Worm (Caenorhabditis elegans) whole organism, young adult: ENCODE data around the gene lex-1.
A peak's percentile ranks its signal among the peaks of the same experiment; 100 is the strongest.

ENCODE experiments used
- C17E4.6 ChIP-seq: fragments of 200-800 bp; sonication (Bioruptor generic); IDR thresholded peaks from 2 replicates; pipeline ENCODE4 v1.3.6; 2022; ENCODE audit warnings: missing genetic modification reagents, missing genetic modification characterization, missing compliant biosample characterization
- D2030.7 ChIP-seq: fragments of 200-800 bp; sonication (Bioruptor generic); IDR thresholded peaks from 2 replicates; pipeline ENCODE4 v1.3.6; 2022; ENCODE audit warnings: missing genetic modification reagents, missing genetic modification characterization, missing compliant biosample characterization
- F10E7.11 ChIP-seq: sonication (generic microtip); optimal IDR thresholded peaks from 2 replicates; lab custom pipeline; 2017; ENCODE audit warnings: mild to moderate bottlenecking, missing genetic modification characterization, moderate library complexity, missing compliant biosample characterization
- F23B12.7 ChIP-seq: sonication (generic microtip); optimal IDR thresholded peaks from 2 replicates; lab custom pipeline; 2017; ENCODE audit warnings: missing genetic modification characterization, mild to moderate bottlenecking, missing compliant biosample characterization, antibody characterized with exemption, moderate library complexity; ENCODE audit not compliant: insufficient read depth
- F33H1.4 ChIP-seq: fragments of 200-800 bp; sonication (Bioruptor generic); IDR thresholded peaks from 2 replicates; pipeline ENCODE4 v1.3.6; 2022; ENCODE audit warnings: missing genetic modification reagents, missing genetic modification characterization, missing compliant biosample characterization
- F39B2.1 ChIP-seq: fragments of 200-800 bp; sonication (Bioruptor generic); IDR thresholded peaks from 2 replicates; pipeline ENCODE4 v1.3.6; 2022; ENCODE audit warnings: missing genetic modification reagents, missing genetic modification characterization, missing compliant biosample characterization
- F49E8.2 ChIP-seq: sonication (generic microtip); optimal IDR thresholded peaks from 3 replicates; lab custom pipeline; 2017; ENCODE audit warnings: missing genetic modification characterization, mild to moderate bottlenecking, missing compliant biosample characterization, antibody characterized with exemption, moderate library complexity; ENCODE audit not compliant: insufficient read depth
- K11D2.4 ChIP-seq: fragments of 200-800 bp; sonication (Bioruptor generic); IDR thresholded peaks from 2 replicates; pipeline ENCODE4 v1.3.6; 2022; ENCODE audit warnings: missing genetic modification reagents, missing genetic modification characterization, missing compliant biosample characterization
- Y53F4B.3 ChIP-seq: fragments of 200-800 bp; sonication (Bioruptor generic); IDR thresholded peaks from 2 replicates; pipeline ENCODE4 v1.3.6; 2022; ENCODE audit warnings: missing genetic modification reagents, missing genetic modification characterization, missing compliant biosample characterization
- Y56A3A.18 ChIP-seq: fragments of 200-800 bp; sonication (Bioruptor generic); IDR thresholded peaks from 2 replicates; pipeline ENCODE4 v1.3.6; 2022; ENCODE audit warnings: missing genetic modification reagents, missing genetic modification characterization, missing compliant biosample characterization
- Y67H2A.10 ChIP-seq: fragments of 200-800 bp; sonication (Bioruptor generic); conservative IDR thresholded peaks from 2 replicates; pipeline ENCODE4 v1.3.6; 2022; ENCODE audit warnings: missing genetic modification reagents, missing genetic modification characterization, missing compliant biosample characterization
- Y79H2A.3 ChIP-seq: fragments of 200-800 bp; sonication (Bioruptor generic); conservative IDR thresholded peaks from 2 replicates; pipeline ENCODE4 v1.3.6; 2022; ENCODE audit warnings: missing genetic modification reagents, missing genetic modification characterization, missing compliant biosample characterization
- athp-1 ChIP-seq: sonication (generic microtip); optimal IDR thresholded peaks from 2 replicates; lab custom pipeline; 2017; ENCODE audit warnings: mild to moderate bottlenecking, missing genetic modification characterization, missing compliant biosample characterization
- cebp-1 ChIP-seq, 2 experiments: fragments of 200-800 bp in 1 of 2; sonication (Bioruptor generic) in 1 of 2; sonication (generic microtip) in 1 of 2; IDR thresholded peaks in 1 of 2; optimal IDR thresholded peaks in 1 of 2; 2 replicates each; pipeline versions ENCODE4 v1.3.6 to Lab custom; 2017 to 2022; ENCODE audit warnings: missing compliant biosample characterization in 2 of 2, missing genetic modification characterization in 2 of 2, mild to moderate bottlenecking in 1 of 2, missing genetic modification reagents in 1 of 2, moderate library complexity in 1 of 2
- cebp-2 ChIP-seq: fragments of 200-800 bp; sonication (Bioruptor generic); IDR thresholded peaks from 2 replicates; pipeline ENCODE4 v1.3.6; 2022; ENCODE audit warnings: missing genetic modification characterization, missing compliant biosample characterization
- die-1 ChIP-seq: sonication (generic microtip); optimal IDR thresholded peaks from 2 replicates; lab custom pipeline; 2016; ENCODE audit warnings: missing genotype, mild to moderate bottlenecking, missing genetic modification characterization, missing compliant biosample characterization
- ekl-4 ChIP-seq: fragments of 200-800 bp; sonication (Bioruptor generic); IDR thresholded peaks from 2 replicates; pipeline ENCODE4 v1.3.6; 2022; ENCODE audit warnings: missing genetic modification reagents, missing genetic modification characterization, missing compliant biosample characterization
- him-1 ChIP-seq: sonication (generic microtip); optimal IDR thresholded peaks from 2 replicates; lab custom pipeline; 2016; ENCODE audit warnings: missing genotype, missing genetic modification reagents, missing genetic modification characterization, missing compliant biosample characterization
- lin-35 ChIP-seq, 3 experiments: fragments of 150-350 bp in 2 of 3; sonication (generic microtip) in 1 of 3; optimal IDR thresholded peaks; 2 replicates each; lab custom pipeline; 2014 to 2018; ENCODE audit warnings: missing biosample characterization in 3 of 3, missing genetic modification characterization in 3 of 3, missing genetic modification reagents in 3 of 3
- lin-40 ChIP-seq: sonication (generic microtip); optimal IDR thresholded peaks from 2 replicates; lab custom pipeline; 2016; ENCODE audit warnings: missing genetic modification characterization, mild to moderate bottlenecking, missing compliant biosample characterization, missing genotype, missing genetic modification reagents
- lsl-1 ChIP-seq: fragments of 200-800 bp; sonication (Bioruptor generic); optimal IDR thresholded peaks from 2 replicates; lab custom pipeline; 2018; ENCODE audit warnings: mild to moderate bottlenecking, missing genetic modification characterization, moderate library complexity, missing compliant biosample characterization
- madf-10 ChIP-seq: sonication (generic microtip); optimal IDR thresholded peaks from 2 replicates; lab custom pipeline; 2016; ENCODE audit warnings: mild to moderate bottlenecking, missing genetic modification characterization, missing compliant biosample characterization
- madf-3 ChIP-seq: fragments of 200-800 bp; sonication (Bioruptor generic); IDR thresholded peaks from 2 replicates; pipeline ENCODE4 v1.3.6; 2022; ENCODE audit warnings: missing genetic modification reagents, missing genetic modification characterization, missing compliant biosample characterization
- madf-6 ChIP-seq: fragments of 200-800 bp; sonication (Bioruptor generic); IDR thresholded peaks from 2 replicates; pipeline ENCODE4 v1.3.6; 2022; ENCODE audit warnings: missing genetic modification reagents, missing genetic modification characterization, missing compliant biosample characterization
- madf-8 ChIP-seq: fragments of 200-800 bp; sonication (Bioruptor generic); conservative IDR thresholded peaks from 2 replicates; pipeline ENCODE4 v1.3.6; 2022; ENCODE audit warnings: missing genetic modification reagents, missing genetic modification characterization, missing compliant biosample characterization
- nfyb-1 ChIP-seq: fragments of 200-800 bp; sonication (Bioruptor generic); IDR thresholded peaks from 2 replicates; pipeline ENCODE4 v1.3.6; 2022; ENCODE audit warnings: missing genetic modification reagents, missing genetic modification characterization, missing compliant biosample characterization
- rec-8 ChIP-seq, 2 experiments: sonication (generic microtip); optimal IDR thresholded peaks; 2 replicates each; lab custom pipeline; 2016; ENCODE audit warnings: mild to moderate bottlenecking in 2 of 2, missing genetic modification characterization in 2 of 2, missing genetic modification reagents in 2 of 2, missing genotype in 2 of 2, missing biosample characterization in 1 of 2, missing compliant biosample characterization in 1 of 2, moderate library complexity in 1 of 2
- snpc-1.1 ChIP-seq: sonication (generic microtip); optimal IDR thresholded peaks from 2 replicates; lab custom pipeline; 2017; ENCODE audit warnings: missing genetic modification characterization, mild to moderate bottlenecking, missing compliant biosample characterization, antibody characterized with exemption, moderate library complexity, missing genotype, missing genetic modification reagents; ENCODE audit not compliant: insufficient read depth
- tbp1 ChIP-seq: fragments of 200-800 bp; sonication (Bioruptor generic); optimal IDR thresholded peaks from 2 replicates; lab custom pipeline; 2018; ENCODE audit warnings: mild to moderate bottlenecking, missing genetic modification characterization, missing compliant biosample characterization
- xnd-1 ChIP-seq: sonication (generic microtip); optimal IDR thresholded peaks from 2 replicates; lab custom pipeline; 2016; ENCODE audit warnings: missing genotype, missing genetic modification reagents, missing genetic modification characterization, missing compliant biosample characterization
- zfh-2 ChIP-seq: fragments of 200-800 bp; sonication (Bioruptor generic); conservative IDR thresholded peaks from 2 replicates; pipeline ENCODE4 v1.3.6; 2022; ENCODE audit warnings: missing genetic modification reagents, missing genetic modification characterization, missing compliant biosample characterization
- ztf-22 ChIP-seq: fragments of 200-800 bp; sonication (Bioruptor generic); optimal IDR thresholded peaks from 2 replicates; lab custom pipeline; 2018; ENCODE audit warnings: mild to moderate bottlenecking, missing genetic modification characterization, moderate library complexity, missing compliant biosample characterization

The lex-1 gene

DNA sequence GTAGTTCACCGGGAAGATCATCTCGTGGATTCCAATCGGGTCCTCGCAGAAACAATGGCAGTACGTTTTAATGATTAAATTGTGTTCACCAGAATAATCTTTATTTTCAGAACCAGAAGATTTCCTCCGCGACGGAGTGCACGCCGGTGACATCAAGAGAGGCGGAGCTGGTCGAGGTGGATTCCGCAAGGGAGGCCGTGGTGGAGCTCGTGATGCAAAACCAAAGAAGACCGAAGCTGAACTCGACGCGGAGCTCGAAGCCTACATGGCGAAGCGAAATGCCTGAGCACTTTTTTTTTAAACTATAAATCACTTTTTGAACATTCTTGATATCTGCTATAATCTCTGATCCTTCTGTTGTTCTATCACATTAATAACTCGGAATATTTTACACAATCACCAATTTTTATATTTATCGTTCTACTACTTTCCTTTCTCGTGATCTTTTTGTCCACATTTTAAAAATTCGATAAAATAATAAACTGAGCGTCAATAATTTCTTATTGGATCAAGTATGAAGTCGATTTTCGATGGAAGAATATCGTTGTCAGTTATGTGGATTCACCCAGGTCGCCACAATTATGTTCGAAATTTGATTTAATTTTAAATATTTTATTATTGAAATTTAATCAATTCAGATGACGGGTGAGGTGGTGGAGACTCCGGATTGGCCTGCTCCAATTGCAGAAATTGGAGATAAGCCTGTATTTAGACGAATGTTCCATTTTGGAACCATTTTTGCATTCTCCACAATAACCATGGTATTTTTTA is 45.2 kb downstream of the lex-1 start, which contains the start of gene dhhc-6 (continued):
- TF ChIP-seq rec-8 (tag; optimal IDR thresholded peaks at IDR 0.05; lab: Kevin White, UChicago) (no peak), madf-10 (no peak), F49E8.2 (tag; lab: Kevin White, UChicago) (no peak), zfh-2 (peak; percentile 70), F39B2.1 (GFP tag; lab: Robert Waterston, UW) (no peak), F10E7.11 (tag; lab: Kevin White, UChicago) (no peak), Y56A3A.18 (GFP tag; lab: Robert Waterston, UW) (no peak), Y67H2A.10 (no peak), K11D2.4 (GFP tag; lab: Robert Waterston, UW) (no peak), lin-35 (GFP tag; optimal IDR thresholded peaks at IDR 0.05; lab: Kevin White, UChicago) (no peak)

DNA sequence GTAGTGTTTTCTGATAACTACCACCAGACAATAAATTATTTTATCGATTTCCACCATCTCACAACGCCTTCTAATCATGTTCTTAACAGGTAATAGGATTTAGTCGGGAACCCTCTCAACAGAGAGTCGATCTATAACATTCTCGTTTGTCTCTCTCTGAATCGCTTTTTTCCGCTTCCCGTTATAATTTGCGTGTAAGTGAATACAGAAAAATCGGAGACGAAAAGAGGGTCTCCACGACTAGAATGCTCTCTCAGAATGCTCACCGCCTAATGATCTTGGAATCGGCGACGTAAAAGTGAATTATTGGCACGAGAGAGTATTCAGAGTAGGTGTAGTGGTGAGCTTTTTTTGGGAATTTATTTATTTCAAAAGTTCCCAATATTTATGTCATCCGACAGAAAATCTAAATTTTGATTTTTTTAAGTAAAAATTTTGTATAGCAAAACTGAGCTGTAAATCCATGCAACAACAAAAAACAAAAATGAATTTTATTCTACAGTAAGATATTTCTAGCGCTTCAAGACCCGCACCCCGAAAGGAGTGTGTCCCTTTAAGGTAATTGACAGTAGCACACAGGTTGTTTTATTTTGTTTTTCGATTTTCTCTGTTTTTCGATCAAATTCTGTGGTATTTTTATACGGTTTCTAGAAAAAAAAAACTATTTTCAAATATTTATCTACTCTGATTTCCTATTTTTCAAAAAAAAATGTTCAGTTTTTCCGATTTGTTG is 47.6 kb downstream of the lex-1 start:
- TF ChIP-seq F23B12.7 (tag; lab: Kevin White, UChicago), result no peak
- peak; percentile 67 for TF ChIP-seq xnd-1 (tag; lab: Kevin White, UChicago)
- TF ChIP-seq Y79H2A.3 (GFP tag; lab: Robert Waterston, UW), result no peak
- peak; percentile 83 for TF ChIP-seq F33H1.4 (GFP tag; lab: Robert Waterston, UW)
- TF ChIP-seq him-1 (tag; lab: Kevin White, UChicago), result peak; percentile 30
- peak; percentile 43; the same call in 1 of the 2 replicates for TF ChIP-seq madf-8 (GFP tag; lab: Robert Waterston, UW)
- peak; percentile 90 for TF ChIP-seq lsl-1 (GFP tag; lab: Kevin White, UChicago)
- no peak for TF ChIP-seq C17E4.6
- TF ChIP-seq tbp1 (GFP tag; lab: Kevin White, UChicago), result no peak
- no peak for TF ChIP-seq nfyb-1
- peak; percentile 33; the same call in 1 of the 2 replicates for TF ChIP-seq D2030.7 (GFP tag; lab: Robert Waterston, UW)
- no peak for TF ChIP-seq cebp-2 (GFP tag; lab: Robert Waterston, UW)
- TF ChIP-seq ekl-4, result no peak
- peak; percentile 74 for TF ChIP-seq madf-6 (GFP tag; lab: Robert Waterston, UW)
- TF ChIP-seq F49E8.2 (tag; lab: Kevin White, UChicago), result peak; percentile 18
- no peak for TF ChIP-seq madf-3 (GFP tag; lab: Robert Waterston, UW)
- TF ChIP-seq die-1 (tag; lab: Kevin White, UChicago), result no peak
- TF ChIP-seq snpc-1.1 (tag; lab: Kevin White, UChicago), result no peak

DNA sequence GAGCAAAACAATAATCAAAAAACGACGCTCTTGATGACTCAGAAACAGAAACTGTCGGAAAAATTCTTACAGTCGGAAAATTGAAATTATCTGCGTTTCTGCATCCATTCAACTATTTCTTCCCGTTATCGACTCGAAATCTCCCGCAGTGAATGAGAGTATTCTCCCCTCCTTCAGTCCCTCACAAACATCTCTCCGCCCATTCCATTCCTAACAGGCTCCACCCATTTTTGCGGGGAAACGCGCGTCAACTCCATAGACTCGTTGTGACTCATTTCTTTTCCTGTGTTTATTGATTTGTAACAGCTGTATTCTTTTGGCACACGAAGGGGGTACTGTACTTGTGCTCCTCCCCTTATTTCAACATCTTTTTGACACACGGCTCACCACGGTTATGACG is 48.6 kb downstream of the lex-1 start:
- no peak for TF ChIP-seq athp-1 (tag; lab: Kevin White, UChicago)
- 0 out of 2 replicates have a peak, but pooled peaks have one; percentile 24 for TF ChIP-seq cebp-1 (GFP tag; IDR thresholded peaks at IDR 0.05; lab: Robert Waterston, UW)
- peak; percentile 59 for TF ChIP-seq cebp-1 (tag; optimal IDR thresholded peaks at IDR 0.05; lab: Kevin White, UChicago)
- no peak for TF ChIP-seq Y53F4B.3 (GFP tag; lab: Robert Waterston, UW)
- 0 out of 2 replicates have a peak, but pooled peaks have one; percentile 41 for TF ChIP-seq cebp-2 (GFP tag; lab: Robert Waterston, UW)
- no peak for TF ChIP-seq F33H1.4 (GFP tag; lab: Robert Waterston, UW)
- TF ChIP-seq ztf-22 (GFP tag; lab: Kevin White, UChicago), result no peak
- TF ChIP-seq lin-40 (tag; lab: Kevin White, UChicago), result no peak
